Fruit fly (Drosophila melanogaster) whole organism, embryonic: Measurements from ENCODE around the gene CG7601.
A peak's percentile ranks its signal among the peaks of the same experiment; 100 is the strongest.

Experiments
- Adf1 ChIP-seq: fragments of 200-800 bp; sonication (Bioruptor generic); IDR thresholded peaks from 2 replicates; pipeline ENCODE4 v1.3.6; 2022; ENCODE audit warnings: missing biosample characterization, missing genetic modification characterization
- Asciz ChIP-seq: fragments of 200-800 bp; sonication (Bioruptor generic); optimal IDR thresholded peaks from 2 replicates; lab custom pipeline; 2017; ENCODE audit warnings: missing biosample characterization, mild to moderate bottlenecking, missing genetic modification characterization, missing genetic modification reagents
- BEAF-32 ChIP-seq: fragments of 200-800 bp; sonication (Bioruptor generic); optimal IDR thresholded peaks from 3 replicates; lab custom pipeline; 2017; ENCODE audit warnings: missing biosample characterization, missing genetic modification characterization, mild to moderate bottlenecking, moderate library complexity, missing genetic modification reagents
- CG12769 ChIP-seq: fragments of 200-800 bp; sonication (Bioruptor generic); optimal IDR thresholded peaks from 2 replicates; lab custom pipeline; 2019; ENCODE audit warnings: missing biosample characterization, mild to moderate bottlenecking, missing genetic modification characterization, moderate library complexity
- CG1529 ChIP-seq: fragments of 200-800 bp; sonication (Bioruptor generic); optimal IDR thresholded peaks from 3 replicates; lab custom pipeline; 2018; ENCODE audit warnings: missing biosample characterization, missing genetic modification characterization
- CG16863 ChIP-seq: fragments of 200-800 bp; sonication (Bioruptor generic); optimal IDR thresholded peaks from 3 replicates; lab custom pipeline; 2016; ENCODE audit warnings: missing biosample characterization, missing genetic modification characterization
- CG2129 ChIP-seq: fragments of 200-800 bp; sonication (Bioruptor generic); IDR thresholded peaks from 2 replicates; pipeline ENCODE4 v1.3.6; 2022; ENCODE audit warnings: missing biosample characterization, missing genetic modification characterization; ENCODE audit not compliant: partially characterized antibody
- CG34224 ChIP-seq: fragments of 200-800 bp; sonication (Bioruptor generic); IDR thresholded peaks from 3 replicates; pipeline ENCODE4 v1.3.6; 2022; ENCODE audit warnings: missing biosample characterization, missing genetic modification characterization; ENCODE audit not compliant: partially characterized antibody
- CG34376 ChIP-seq: fragments of 200-800 bp; sonication (Bioruptor generic); optimal IDR thresholded peaks from 2 replicates; lab custom pipeline; 2018; ENCODE audit warnings: missing biosample characterization, mild to moderate bottlenecking, missing genetic modification characterization
- CG43689 ChIP-seq: fragments of 200-800 bp; sonication (Bioruptor generic); IDR thresholded peaks from 2 replicates; pipeline ENCODE4 v1.3.6; 2022; ENCODE audit warnings: missing biosample characterization, missing genetic modification characterization
- CG6683 ChIP-seq: fragments of 200-800 bp; sonication (Bioruptor generic); optimal IDR thresholded peaks from 2 replicates; lab custom pipeline; 2017; ENCODE audit warnings: missing biosample characterization, mild to moderate bottlenecking, missing genetic modification characterization, missing genetic modification reagents
- CG7357 ChIP-seq: fragments of 200-800 bp; sonication (Bioruptor generic); IDR thresholded peaks from 3 replicates; pipeline ENCODE4 v1.3.6; 2022; ENCODE audit warnings: missing biosample characterization, missing genetic modification characterization
- CG7556 ChIP-seq: fragments of 200-800 bp; sonication (Bioruptor generic); optimal IDR thresholded peaks from 2 replicates; lab custom pipeline; 2017; ENCODE audit warnings: missing biosample characterization, mild to moderate bottlenecking, missing genetic modification characterization
- CG7928 ChIP-seq: fragments of 200-800 bp; sonication (Bioruptor generic); optimal IDR thresholded peaks from 2 replicates; lab custom pipeline; 2017; ENCODE audit warnings: missing biosample characterization, mild to moderate bottlenecking, missing genetic modification characterization
- CG7987 ChIP-seq: fragments of 200-800 bp; sonication (Bioruptor generic); optimal IDR thresholded peaks from 2 replicates; lab custom pipeline; 2018; ENCODE audit warnings: missing biosample characterization, mild to moderate bottlenecking, missing genetic modification characterization, moderate library complexity
- CG8290 ChIP-seq, 3 experiments: fragments of 200-800 bp; sonication (Bioruptor generic); optimal IDR thresholded peaks; 2 replicates each; lab custom pipeline; 2016 to 2019; ENCODE audit warnings: missing biosample characterization in 3 of 3, missing genetic modification characterization in 3 of 3, mild to moderate bottlenecking in 2 of 3, moderate library complexity in 1 of 3
- CG9797 ChIP-seq: fragments of 200-800 bp; sonication (Bioruptor generic); optimal IDR thresholded peaks from 3 replicates; lab custom pipeline; 2018; ENCODE audit warnings: missing biosample characterization, mild to moderate bottlenecking, missing genetic modification characterization
- CG9932 ChIP-seq: fragments of 200-800 bp; sonication (Bioruptor generic); IDR thresholded peaks from 2 replicates; pipeline ENCODE4 v1.3.6; 2022; ENCODE audit warnings: missing biosample characterization, missing genetic modification characterization
- CkIIα-i1 ChIP-seq: fragments of 200-800 bp; sonication (Bioruptor generic); IDR thresholded peaks from 2 replicates; pipeline ENCODE4 v1.3.6; 2022; ENCODE audit warnings: missing biosample characterization, missing genetic modification characterization
- E2f1 ChIP-seq: fragments of 200-800 bp; sonication (Bioruptor generic); IDR thresholded peaks from 2 replicates; pipeline ENCODE4 v1.3.6; 2022; ENCODE audit warnings: missing biosample characterization, missing genetic modification characterization
- ERR ChIP-seq: fragments of 200-800 bp; sonication (Bioruptor generic); optimal IDR thresholded peaks from 2 replicates; lab custom pipeline; 2016; ENCODE audit warnings: missing biosample characterization, missing genetic modification characterization
- Ets97D ChIP-seq: fragments of 200-800 bp; sonication (Bioruptor generic); optimal IDR thresholded peaks from 3 replicates; lab custom pipeline; 2016; ENCODE audit warnings: missing biosample characterization, missing genetic modification characterization
- HLH4C ChIP-seq: fragments of 200-800 bp; sonication (Bioruptor generic); IDR thresholded peaks from 3 replicates; pipeline ENCODE4 v1.3.6; 2022; ENCODE audit warnings: missing biosample characterization, missing genetic modification characterization; ENCODE audit not compliant: partially characterized antibody
- Lpt ChIP-seq: fragments of >200 bp; optimal IDR thresholded peaks from 2 replicates; lab custom pipeline; 2018; ENCODE audit warnings: missing biosample characterization, missing genetic modification characterization
- Opbp ChIP-seq: fragments of 200-800 bp; sonication (Bioruptor generic); IDR thresholded peaks from 3 replicates; pipeline ENCODE4 v1.3.6; 2022; ENCODE audit warnings: missing biosample characterization, missing genetic modification characterization; ENCODE audit not compliant: partially characterized antibody
- Optix ChIP-seq: fragments of 200-800 bp; sonication (Bioruptor generic); IDR thresholded peaks from 3 replicates; pipeline ENCODE4 v1.3.6; 2022; ENCODE audit warnings: missing biosample characterization, missing genetic modification characterization
- YL-1 ChIP-seq: fragments of 200-800 bp; sonication (Bioruptor generic); optimal IDR thresholded peaks from 3 replicates; lab custom pipeline; 2017; ENCODE audit warnings: missing biosample characterization, mild to moderate bottlenecking, missing genetic modification characterization
- ara ChIP-seq: fragments of 200-800 bp; sonication (Bioruptor generic); IDR thresholded peaks from 2 replicates; pipeline ENCODE4 v1.3.6; 2022; ENCODE audit warnings: missing biosample characterization, missing genetic modification characterization
- ase ChIP-seq: fragments of 200-800 bp; sonication (Bioruptor generic); IDR thresholded peaks from 3 replicates; pipeline ENCODE4 v1.3.6; 2022; ENCODE audit warnings: missing biosample characterization, missing genetic modification characterization
- bcd ChIP-seq: fragments of 200-800 bp; sonication (Bioruptor generic); optimal IDR thresholded peaks from 2 replicates; lab custom pipeline; 2017; ENCODE audit warnings: missing biosample characterization, mild to moderate bottlenecking, missing genetic modification characterization
- cad ChIP-seq: fragments of >200 bp; optimal IDR thresholded peaks from 2 replicates; lab custom pipeline; 2017; ENCODE audit warnings: missing biosample characterization, missing genetic modification characterization
- chm ChIP-seq: fragments of 200-800 bp; sonication (Bioruptor generic); IDR thresholded peaks from 2 replicates; pipeline ENCODE4 v1.3.6; 2022; ENCODE audit warnings: missing biosample characterization, missing genetic modification characterization
- chn ChIP-seq: fragments of 200-800 bp; sonication (Bioruptor generic); optimal IDR thresholded peaks from 2 replicates; lab custom pipeline; 2016; ENCODE audit warnings: missing biosample characterization, missing genetic modification characterization
- croc ChIP-seq: fragments of 200-800 bp; sonication (Bioruptor generic); conservative IDR thresholded peaks from 3 replicates; pipeline ENCODE4 v1.3.6; 2022; ENCODE audit warnings: missing biosample characterization, missing genetic modification characterization
- cwo ChIP-seq: fragments of 200-800 bp; sonication (Bioruptor generic); optimal IDR thresholded peaks from 3 replicates; lab custom pipeline; 2017; ENCODE audit warnings: missing biosample characterization, missing genetic modification characterization, mild to moderate bottlenecking, moderate library complexity, missing genetic modification reagents
- eve ChIP-seq, 2 experiments: fragments of >200 bp; optimal IDR thresholded peaks; 2 replicates each; lab custom pipeline; 2017; ENCODE audit warnings: missing biosample characterization in 2 of 2, missing genetic modification characterization in 2 of 2
- exex ChIP-seq: fragments of 200-800 bp; sonication (Bioruptor generic); optimal IDR thresholded peaks from 4 replicates; lab custom pipeline; 2018; ENCODE audit warnings: missing biosample characterization, mild to moderate bottlenecking, missing genetic modification characterization, moderate library complexity
- klu ChIP-seq: fragments of 200-800 bp; sonication (Bioruptor generic); IDR thresholded peaks from 2 replicates; pipeline ENCODE4 v1.3.6; 2022; ENCODE audit warnings: missing biosample characterization, missing genetic modification characterization
- kni ChIP-seq: fragments of 200-800 bp; sonication (Bioruptor generic); optimal IDR thresholded peaks from 3 replicates; lab custom pipeline; 2017; ENCODE audit warnings: mild to moderate bottlenecking, missing biosample characterization, missing genetic modification reagents, missing genetic modification characterization
- knrl ChIP-seq: fragments of 200-800 bp; sonication (Bioruptor generic); IDR thresholded peaks from 3 replicates; pipeline ENCODE4 v1.3.6; 2022; ENCODE audit warnings: missing biosample characterization, missing genetic modification characterization; ENCODE audit not compliant: partially characterized antibody
- nau ChIP-seq: fragments of 200-800 bp; sonication (Bioruptor generic); optimal IDR thresholded peaks from 3 replicates; lab custom pipeline; 2017; ENCODE audit warnings: missing biosample characterization, mild to moderate bottlenecking, missing genetic modification characterization, missing genetic modification reagents
- pfk ChIP-seq: fragments of 200-800 bp; sonication (Bioruptor generic); optimal IDR thresholded peaks from 2 replicates; lab custom pipeline; 2018; ENCODE audit warnings: missing biosample characterization, mild to moderate bottlenecking, missing genetic modification characterization, moderate library complexity
- row ChIP-seq: fragments of 200-800 bp; sonication (Bioruptor generic); IDR thresholded peaks from 3 replicates; pipeline ENCODE4 v1.3.6; 2022; ENCODE audit warnings: missing biosample characterization, missing genetic modification characterization
- shn ChIP-seq: fragments of 200-800 bp; sonication (Bioruptor generic); optimal IDR thresholded peaks from 3 replicates; lab custom pipeline; 2016; ENCODE audit warnings: missing biosample characterization, missing genetic modification characterization
- sim ChIP-seq: fragments of 200-800 bp; sonication (Bioruptor generic); IDR thresholded peaks from 2 replicates; pipeline ENCODE4 v1.3.6; 2022; ENCODE audit warnings: missing biosample characterization, missing genetic modification characterization
- slbo ChIP-seq: fragments of 200-800 bp; sonication (Bioruptor generic); IDR thresholded peaks from 2 replicates; pipeline ENCODE4 v1.3.6; 2022; ENCODE audit warnings: missing biosample characterization, missing genetic modification characterization
- ssp ChIP-seq: fragments of 200-800 bp; sonication (Bioruptor generic); IDR thresholded peaks from 2 replicates; pipeline ENCODE4 v1.3.6; 2022; ENCODE audit warnings: missing biosample characterization, missing genetic modification characterization
- toy ChIP-seq: fragments of 200-800 bp; sonication (Bioruptor generic); IDR thresholded peaks from 2 replicates; pipeline ENCODE4 v1.3.6; 2022; ENCODE audit warnings: missing biosample characterization, missing genetic modification characterization
- usp ChIP-seq: fragments of >200 bp; optimal IDR thresholded peaks from 2 replicates; lab custom pipeline; 2017; ENCODE audit warnings: missing biosample characterization, missing genetic modification characterization
- wek ChIP-seq: fragments of 200-800 bp; sonication (Bioruptor generic); optimal IDR thresholded peaks from 3 replicates; lab custom pipeline; 2018; ENCODE audit warnings: missing biosample characterization, mild to moderate bottlenecking, missing genetic modification characterization, moderate library complexity

Gene CG7601

dm6 chr3R:29745056-29745455 is 8.5 kb upstream of the CG7601 start, which contains the start of the genes Wdr24 and IntS11 (continued):
- TF ChIP-seq ase (peak; percentile 86), toy (GFP tag; lab: Robert Waterston, UW) (peak; percentile 85), Optix (GFP tag; lab: Robert Waterston, UW) (peak; percentile 82; the same call in 2 of the 3 replicates), chn (GFP tag; lab: Kevin White, UChicago) (peak; percentile 83), Asciz (GFP tag; lab: Kevin White, UChicago) (no peak), knrl (GFP tag; lab: Robert Waterston, UW) (no peak; the same call in 2 of the 3 replicates), croc (GFP tag; lab: Robert Waterston, UW) (peak; percentile 75), CG34224 (GFP tag; lab: Robert Waterston, UW) (peak; percentile 31; the same call in 1 of the 3 replicates), CG43689 (peak; percentile 80), pfk (GFP tag; lab: Kevin White, UChicago) (no peak), CG7357 (GFP tag; lab: Robert Waterston, UW) (peak; percentile 81), usp (GFP tag; lab: Kevin White, UChicago) (no peak), chm (peak; percentile 69), CG6683 (GFP tag; lab: Kevin White, UChicago) (no peak), CG7556 (GFP tag; lab: Kevin White, UChicago) (peak; percentile 71), row (GFP tag; lab: Robert Waterston, UW) (peak; percentile 98), YL-1 (GFP tag; lab: Kevin White, UChicago) (peak; percentile 79), CG7987 (GFP tag; lab: Kevin White, UChicago) (peak; percentile 47), BEAF-32 (GFP tag; lab: Kevin White, UChicago) (peak; percentile 54), Opbp (GFP tag; lab: Robert Waterston, UW) (peak; percentile 35; the same call in 1 of the 3 replicates), CkIIα-i1 (GFP tag; lab: Robert Waterston, UW) (no peak), Adf1 (GFP tag; lab: Robert Waterston, UW) (peak; percentile 71), HLH4C (GFP tag; lab: Robert Waterston, UW) (no peak), nau (no peak), CG9932 (GFP tag; lab: Robert Waterston, UW) (peak; percentile 97), eve (GFP tag; optimal IDR thresholded peaks at IDR 0.05; lab: Kevin White, UChicago) (no peak), E2f1 (GFP tag; lab: Robert Waterston, UW) (peak; percentile 90), Lpt (GFP tag; lab: Kevin White, UChicago) (no peak), CG2129 (GFP tag; lab: Robert Waterston, UW) (no peak), shn (GFP tag; lab: Kevin White, UChicago) (peak; percentile 77), exex (tag; lab: Kevin White, UChicago) (peak; percentile 60), CG8290 (GFP tag; optimal IDR thresholded peaks at IDR 0.05; lab: Kevin White, UChicago) (no peak), CG8290 (tag; optimal IDR thresholded peaks at IDR 0.05; lab: Kevin White, UChicago) (peak in 1 of 2 experiments; percentile 96), CG34376 (GFP tag; lab: Kevin White, UChicago) (peak; percentile 60), CG1529 (GFP tag; lab: Kevin White, UChicago) (no peak), ssp (peak; percentile 84), wek (GFP tag; lab: Kevin White, UChicago) (peak; percentile 22), CG7928 (GFP tag; lab: Kevin White, UChicago) (peak; percentile 25), CG9797 (peak; percentile 87), ara (GFP tag; lab: Robert Waterston, UW) (peak; percentile 81), cwo (GFP tag; lab: Kevin White, UChicago) (peak; percentile 62), bcd (GFP tag; lab: Kevin White, UChicago) (peak; percentile 87), sim (GFP tag; lab: Robert Waterston, UW) (0 out of 2 replicates have a peak, but pooled peaks have one; percentile 49), slbo (GFP tag; lab: Robert Waterston, UW) (peak; percentile 98), CG16863 (GFP tag; lab: Kevin White, UChicago) (peak; percentile 50), ERR (GFP tag; lab: Kevin White, UChicago) (peak; percentile 15), cad (no peak), klu (GFP tag; lab: Robert Waterston, UW) (peak; percentile 92), kni (GFP tag; lab: Kevin White, UChicago) (no peak), CG12769 (tag; lab: Kevin White, UChicago) (no peak), Ets97D (GFP tag; lab: Kevin White, UChicago) (peak; percentile 67)
